Fruit fly (Drosophila melanogaster) whole organism, embryonic: ENCODE measurements around the gene CG2187.

ENCODE experiments used
- Asciz ChIP-seq: fragments of 200-800 bp; sonication (Bioruptor generic); optimal IDR thresholded peaks from 2 replicates; lab custom pipeline; 2017; ENCODE audit warnings: missing biosample characterization, mild to moderate bottlenecking, missing genetic modification characterization, missing genetic modification reagents
- CG10209 ChIP-seq: fragments of 200-800 bp; sonication (Bioruptor generic); optimal IDR thresholded peaks from 3 replicates; lab custom pipeline; 2017; ENCODE audit warnings: missing biosample characterization, mild to moderate bottlenecking, missing genetic modification characterization, missing genetic modification reagents
- CG1024 ChIP-seq: fragments of 200-800 bp; sonication (Bioruptor generic); IDR thresholded peaks from 2 replicates; pipeline ENCODE4 v1.3.6; 2022; ENCODE audit warnings: missing biosample characterization, missing genetic modification characterization
- CG10321 ChIP-seq: fragments of 200-800 bp; sonication (Bioruptor generic); IDR thresholded peaks from 2 replicates; pipeline ENCODE4 v1.3.6; 2022; ENCODE audit warnings: missing biosample characterization, missing genetic modification characterization
- CG15514 ChIP-seq: fragments of 200-800 bp; sonication (Bioruptor generic); optimal IDR thresholded peaks from 3 replicates; lab custom pipeline; 2017; ENCODE audit warnings: missing biosample characterization, missing genetic modification characterization, mild to moderate bottlenecking, moderate library complexity, missing genetic modification reagents
- CG1832 ChIP-seq: fragments of 200-800 bp; sonication (Bioruptor generic); optimal IDR thresholded peaks from 2 replicates; lab custom pipeline; 2017; ENCODE audit warnings: missing biosample characterization, mild to moderate bottlenecking, missing genetic modification characterization, inconsistent platforms
- CG2120 ChIP-seq: fragments of 200-800 bp; sonication (Bioruptor generic); optimal IDR thresholded peaks from 3 replicates; lab custom pipeline; 2016; ENCODE audit warnings: missing biosample characterization, missing genetic modification characterization
- CG34422 ChIP-seq: fragments of 200-800 bp; sonication (Bioruptor generic); IDR thresholded peaks from 3 replicates; pipeline ENCODE4 v1.3.6; 2022; ENCODE audit warnings: missing biosample characterization, missing genetic modification characterization
- CG4328 ChIP-seq: fragments of 200-800 bp; sonication (Bioruptor generic); optimal IDR thresholded peaks from 3 replicates; lab custom pipeline; 2017; ENCODE audit warnings: missing biosample characterization, missing genetic modification reagents, missing genetic modification characterization
- CG6689 ChIP-seq: fragments of 200-800 bp; sonication (Bioruptor generic); IDR thresholded peaks from 2 replicates; pipeline ENCODE4 v1.3.6; 2022; ENCODE audit warnings: missing biosample characterization, missing genetic modification characterization
- CG7556 ChIP-seq: fragments of 200-800 bp; sonication (Bioruptor generic); optimal IDR thresholded peaks from 2 replicates; lab custom pipeline; 2017; ENCODE audit warnings: missing biosample characterization, mild to moderate bottlenecking, missing genetic modification characterization
- CG7839 ChIP-seq: fragments of 200-800 bp; sonication (Bioruptor generic); optimal IDR thresholded peaks from 3 replicates; lab custom pipeline; 2018; ENCODE audit warnings: missing biosample characterization, mild to moderate bottlenecking, missing genetic modification characterization, moderate library complexity
- CG7963 ChIP-seq: fragments of 200-800 bp; sonication (Bioruptor generic); IDR thresholded peaks from 3 replicates; pipeline ENCODE4 v1.3.6; 2022; ENCODE audit warnings: missing biosample characterization, missing genetic modification characterization; ENCODE audit not compliant: partially characterized antibody
- CG9437 ChIP-seq: fragments of 200-800 bp; sonication (Bioruptor generic); optimal IDR thresholded peaks from 2 replicates; lab custom pipeline; 2018; ENCODE audit warnings: missing biosample characterization, mild to moderate bottlenecking, missing genetic modification characterization
- Deaf1 ChIP-seq: fragments of 200-800 bp; optimal IDR thresholded peaks from 3 replicates; lab custom pipeline; 2019; ENCODE audit warnings: missing biosample characterization, mild to moderate bottlenecking, missing genetic modification characterization, moderate library complexity
- Dip2 ChIP-seq: fragments of 200-800 bp; sonication (Bioruptor generic); IDR thresholded peaks from 2 replicates; pipeline ENCODE4 v1.3.6; 2022; ENCODE audit warnings: missing biosample characterization, missing genetic modification characterization
- Doc3 ChIP-seq: fragments of 200-800 bp; sonication (Bioruptor generic); IDR thresholded peaks from 3 replicates; pipeline ENCODE4 v1.3.6; 2022; ENCODE audit warnings: missing biosample characterization, missing genetic modification characterization; ENCODE audit not compliant: partially characterized antibody
- Dp ChIP-seq: fragments of 200-800 bp; sonication (Bioruptor generic); optimal IDR thresholded peaks from 2 replicates; lab custom pipeline; 2018; ENCODE audit warnings: missing biosample characterization, mild to moderate bottlenecking, missing genetic modification characterization, moderate library complexity
- Drgx ChIP-seq: fragments of 200-800 bp; sonication (Bioruptor generic); IDR thresholded peaks from 2 replicates; pipeline ENCODE4 v1.3.6; 2022; ENCODE audit warnings: missing biosample characterization, missing genetic modification characterization
- E2f2 ChIP-seq: fragments of 200-800 bp; sonication (Bioruptor generic); IDR thresholded peaks from 2 replicates; pipeline ENCODE4 v1.3.6; 2022; ENCODE audit warnings: missing biosample characterization, missing genetic modification characterization
- Elba2 ChIP-seq: fragments of 200-800 bp; sonication (Bioruptor generic); optimal IDR thresholded peaks from 3 replicates; lab custom pipeline; 2016; ENCODE audit warnings: missing biosample characterization, missing genetic modification characterization
- Hmx ChIP-seq: fragments of 200-800 bp; sonication (Bioruptor generic); optimal IDR thresholded peaks from 2 replicates; lab custom pipeline; 2016; ENCODE audit warnings: missing biosample characterization, missing genetic modification characterization
- Hr3 ChIP-seq: fragments of 200-800 bp; sonication (Bioruptor generic); optimal IDR thresholded peaks from 3 replicates; lab custom pipeline; 2016; ENCODE audit warnings: missing biosample characterization, missing genetic modification characterization
- Kr ChIP-seq: fragments of 200-800 bp; sonication (Bioruptor generic); optimal IDR thresholded peaks from 2 replicates; lab custom pipeline; 2017; ENCODE audit warnings: missing biosample characterization, mild to moderate bottlenecking, missing genetic modification characterization
- MBD-R2 ChIP-seq: fragments of 200-800 bp; sonication (Bioruptor generic); IDR thresholded peaks from 2 replicates; pipeline ENCODE4 v1.3.6; 2022; ENCODE audit warnings: missing biosample characterization, missing genetic modification characterization
- Sry-δ ChIP-seq: fragments of 200-800 bp; sonication (Bioruptor generic); optimal IDR thresholded peaks from 2 replicates; lab custom pipeline; 2016; ENCODE audit warnings: missing biosample characterization, missing genetic modification characterization
- Tbp ChIP-seq: fragments of >200 bp; optimal IDR thresholded peaks from 2 replicates; lab custom pipeline; 2018; ENCODE audit warnings: missing biosample characterization, missing genetic modification characterization
- ash1 ChIP-seq: fragments of 200-800 bp; sonication (Bioruptor generic); optimal IDR thresholded peaks from 2 replicates; lab custom pipeline; 2018; ENCODE audit warnings: missing biosample characterization, mild to moderate bottlenecking, missing genetic modification characterization
- bab2 ChIP-seq: fragments of 200-800 bp; sonication (Bioruptor generic); optimal IDR thresholded peaks from 2 replicates; lab custom pipeline; 2016; ENCODE audit warnings: missing biosample characterization, missing genetic modification characterization
- bbx ChIP-seq: fragments of 200-800 bp; sonication (Bioruptor generic); IDR thresholded peaks from 2 replicates; pipeline ENCODE4 v1.3.6; 2022; ENCODE audit warnings: missing biosample characterization, missing genetic modification characterization; ENCODE audit not compliant: partially characterized antibody
- btn ChIP-seq: fragments of 200-800 bp; sonication (Bioruptor generic); optimal IDR thresholded peaks from 2 replicates; lab custom pipeline; 2016; ENCODE audit warnings: missing biosample characterization, missing genetic modification characterization
- corto ChIP-seq: fragments of 200-800 bp; sonication (Bioruptor generic); optimal IDR thresholded peaks from 2 replicates; lab custom pipeline; 2016; ENCODE audit warnings: missing biosample characterization, mild to moderate bottlenecking, missing genetic modification characterization, moderate library complexity
- crc ChIP-seq: fragments of 200-800 bp; sonication (Bioruptor generic); optimal IDR thresholded peaks from 2 replicates; lab custom pipeline; 2016; ENCODE audit warnings: missing biosample characterization, missing genetic modification characterization
- crol ChIP-seq: fragments of 200-800 bp; sonication (Bioruptor generic); IDR thresholded peaks from 2 replicates; pipeline ENCODE4 v1.3.6; 2022; ENCODE audit warnings: missing biosample characterization, missing genetic modification characterization
- exex ChIP-seq: fragments of 200-800 bp; sonication (Bioruptor generic); optimal IDR thresholded peaks from 4 replicates; lab custom pipeline; 2018; ENCODE audit warnings: missing biosample characterization, mild to moderate bottlenecking, missing genetic modification characterization, moderate library complexity
- fd96Cb ChIP-seq: fragments of 200-800 bp; sonication (Bioruptor generic); optimal IDR thresholded peaks from 2 replicates; lab custom pipeline; 2018; ENCODE audit warnings: missing biosample characterization, mild to moderate bottlenecking, missing genetic modification characterization, moderate library complexity
- nerfin-1 ChIP-seq: fragments of 200-800 bp; sonication (Bioruptor generic); optimal IDR thresholded peaks from 3 replicates; lab custom pipeline; 2019; ENCODE audit warnings: missing biosample characterization, mild to moderate bottlenecking, missing genetic modification characterization, moderate library complexity
- nerfin-2 ChIP-seq: fragments of 200-800 bp; sonication (Bioruptor generic); IDR thresholded peaks from 2 replicates; pipeline ENCODE4 v1.3.6; 2022; ENCODE audit warnings: missing biosample characterization, missing genetic modification characterization; ENCODE audit not compliant: partially characterized antibody
- onecut ChIP-seq: fragments of 200-800 bp; sonication (Bioruptor generic); IDR thresholded peaks from 2 replicates; pipeline ENCODE4 v1.3.6; 2022; ENCODE audit warnings: missing biosample characterization, missing genetic modification characterization
- pnt ChIP-seq: fragments of 200-800 bp; sonication (Bioruptor generic); optimal IDR thresholded peaks from 3 replicates; lab custom pipeline; 2016; ENCODE audit warnings: missing biosample characterization, missing genetic modification characterization
- row ChIP-seq: fragments of 200-800 bp; sonication (Bioruptor generic); IDR thresholded peaks from 3 replicates; pipeline ENCODE4 v1.3.6; 2022; ENCODE audit warnings: missing biosample characterization, missing genetic modification characterization
- run ChIP-seq: fragments of 200-800 bp; sonication (Bioruptor generic); optimal IDR thresholded peaks from 3 replicates; lab custom pipeline; 2018; ENCODE audit warnings: missing biosample characterization, mild to moderate bottlenecking, missing genetic modification characterization
- sens ChIP-seq: fragments of 200-800 bp; sonication (Bioruptor generic); peaks from one replicate; lab custom pipeline; 2016; ENCODE audit warnings: missing biosample characterization, missing genetic modification characterization
- sim ChIP-seq: fragments of 200-800 bp; sonication (Bioruptor generic); IDR thresholded peaks from 2 replicates; pipeline ENCODE4 v1.3.6; 2022; ENCODE audit warnings: missing biosample characterization, missing genetic modification characterization
- slou ChIP-seq: fragments of 200-800 bp; sonication (Bioruptor generic); optimal IDR thresholded peaks from 3 replicates; lab custom pipeline; 2016; ENCODE audit warnings: missing biosample characterization, missing genetic modification characterization
- tio ChIP-seq: fragments of 200-800 bp; sonication (Bioruptor generic); optimal IDR thresholded peaks from 2 replicates; lab custom pipeline; 2017; ENCODE audit warnings: missing biosample characterization, missing genetic modification characterization, inconsistent platforms
- unc-4 ChIP-seq: fragments of 200-800 bp; sonication (Bioruptor generic); IDR thresholded peaks from 2 replicates; pipeline ENCODE4 v1.3.6; 2022; ENCODE audit warnings: missing biosample characterization, missing genetic modification characterization; ENCODE audit not compliant: partially characterized antibody
- wdn ChIP-seq: fragments of 200-800 bp; sonication (Bioruptor generic); IDR thresholded peaks from 2 replicates; pipeline ENCODE4 v1.3.6; 2022; ENCODE audit warnings: missing biosample characterization, missing genetic modification characterization
- wor ChIP-seq: fragments of 200-800 bp; sonication (Bioruptor generic); IDR thresholded peaks from 2 replicates; pipeline ENCODE4 v1.3.6; 2022; ENCODE audit warnings: missing biosample characterization, missing genetic modification characterization

The CG2187 gene

DNA sequence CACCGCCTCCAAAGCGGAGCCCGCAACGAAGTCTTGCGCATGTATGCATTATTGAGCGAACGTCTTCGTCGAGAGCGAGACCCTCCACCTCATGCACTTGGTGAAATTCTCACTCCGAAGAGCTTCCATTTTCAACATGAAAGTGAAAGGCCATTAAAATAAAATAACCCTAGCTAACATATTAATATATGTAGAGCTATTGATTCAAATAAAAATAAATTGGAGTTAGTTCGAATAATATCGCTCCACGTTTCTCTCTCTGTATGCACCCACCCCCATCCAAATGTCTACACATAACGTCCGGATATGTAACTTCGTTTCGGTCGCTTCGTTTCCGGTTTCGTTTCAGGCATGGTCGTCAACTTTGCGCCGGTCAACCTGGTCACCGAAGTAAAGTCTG lies 17.2 kb downstream of the CG2187 start (continued):
- TF ChIP-seq CG10209 (GFP tag; lab: Kevin White, UChicago) (no peak), tio (GFP tag; lab: Kevin White, UChicago) (no peak), slou (GFP tag; lab: Kevin White, UChicago) (no peak), ash1 (GFP tag; lab: Kevin White, UChicago) (no peak), CG7556 (no peak), sim (GFP tag; lab: Robert Waterston, UW) (no peak), wor (no peak), Dip2 (GFP tag; lab: Robert Waterston, UW) (no peak), Asciz (GFP tag; lab: Kevin White, UChicago) (no peak), Tbp (GFP tag; lab: Kevin White, UChicago) (no peak), E2f2 (GFP tag; lab: Robert Waterston, UW) (no peak), Dp (GFP tag; lab: Kevin White, UChicago) (no peak), Drgx (peak; percentile 34; the same call in 1 of the 2 replicates), Hmx (GFP tag; lab: Kevin White, UChicago) (no peak), CG7839 (tag; lab: Kevin White, UChicago) (no peak)
- TF ChIP-seq, all 482 proteins: peak for 11

dm6 chr3R:31739067-31739786 lies 19.2 kb downstream of the CG2187 start:
- TF ChIP-seq pnt (GFP tag; lab: Kevin White, UChicago) (no peak), wdn (no peak), bab2 (GFP tag; lab: Kevin White, UChicago) (no peak), CG1832 (GFP tag; lab: Kevin White, UChicago) (peak; percentile 72), sens (peak; percentile 1), Deaf1 (peak; percentile 93), crc (no peak), CG1024 (GFP tag; lab: Robert Waterston, UW) (no peak), CG34422 (GFP tag; lab: Robert Waterston, UW) (0 out of 3 replicates have a peak, but pooled peaks have one; percentile 16), corto (GFP tag; lab: Kevin White, UChicago) (no peak), nerfin-2 (no peak), nerfin-1 (peak; percentile 96), CG7963 (0 out of 3 replicates have a peak, but pooled peaks have one; percentile 38), MBD-R2 (GFP tag; lab: Robert Waterston, UW) (peak; percentile 16; the same call in 1 of the 2 replicates), exex (tag; lab: Kevin White, UChicago) (no peak), bbx (GFP tag; lab: Robert Waterston, UW) (peak; percentile 29; the same call in 1 of the 2 replicates), Kr (peak; percentile 6), run (tag; lab: Kevin White, UChicago) (no peak), CG9437 (GFP tag; lab: Kevin White, UChicago) (no peak), CG10321 (GFP tag; lab: Robert Waterston, UW) (peak; percentile 53; the same call in 1 of the 2 replicates), btn (no peak), onecut (GFP tag; lab: Robert Waterston, UW) (peak; percentile 93)
- TF ChIP-seq, all 482 proteins: peak for 11

- TF ChIP-seq Elba2 (GFP tag; lab: Kevin White, UChicago) (peak; percentile 53), row (peak; percentile 58; the same call in 2 of the 3 replicates), CG4328 (no peak), Hr3 (GFP tag; lab: Kevin White, UChicago) (no peak), CG6689 (GFP tag; lab: Robert Waterston, UW) (peak; percentile 23; the same call in 1 of the 2 replicates), Doc3 (0 out of 3 replicates have a peak, but pooled peaks have one; percentile 11), CG2120 (GFP tag; lab: Kevin White, UChicago) (peak; percentile 14), unc-4 (GFP tag; lab: Robert Waterston, UW) (0 out of 2 replicates have a peak, but pooled peaks have one; percentile 33), crol (no peak), Sry-δ (GFP tag; lab: Kevin White, UChicago) (peak; percentile 66), fd96Cb (tag; lab: Kevin White, UChicago) (no peak), CG15514 (GFP tag; lab: Kevin White, UChicago) (peak; percentile 98)
Measured at dm6 chr3R:31738060-31738619, 20.3 kb downstream of the CG2187 start, which contains the start of gene eEF1alpha2. Gene eEF1alpha2, plus strand, starts transcription at chr3R:31738468.
